Fruit fly (Drosophila melanogaster): ENCODE data around the gene f-cup.

f-cup gene

dm6 chr3R:13716827-13717226 is 16.2 kb upstream of the f-cup start:
- TF ChIP-seq Gug (GFP tag; IDR thresholded peaks at IDR 0.05) = peak; percentile 92
- TF ChIP-seq CG4318 (GFP tag; optimal IDR thresholded peaks at IDR 0.05) = peak; percentile 87
- TF ChIP-seq Sox14 (GFP tag; optimal IDR thresholded peaks at IDR 0.05) = peak; percentile 83
- TF ChIP-seq svp (GFP tag) = peak; percentile 73
- TF ChIP-seq dsx (GFP tag; optimal IDR thresholded peaks at IDR 0.05; ENCODE audit: poor library complexity, severe bottlenecking) = peak; percentile 70
- peak; percentile 84 for TF ChIP-seq CG10631 (GFP tag; optimal IDR thresholded peaks at IDR 0.05)
- TF ChIP-seq Ets21C (GFP tag; optimal IDR thresholded peaks at IDR 0.05) = peak; percentile 45
- TF ChIP-seq ss (GFP tag; optimal IDR thresholded peaks at IDR 0.05) = peak; percentile 90 to 91
- peak; percentile 63 for TF ChIP-seq cyc (GFP tag; optimal IDR thresholded peaks at IDR 0.05)
- TF ChIP-seq CG34406 (GFP tag; optimal IDR thresholded peaks at IDR 0.05) = peak; percentile 51
- TF ChIP-seq CG10669 (GFP tag; optimal IDR thresholded peaks at IDR 0.05) = peak; percentile 70
- peak; percentile 80 for TF ChIP-seq acj6 (GFP tag; optimal IDR thresholded peaks at IDR 0.05)
- peak; percentile 95 for TF ChIP-seq CG8119 (GFP tag; IDR thresholded peaks at IDR 0.05)
- TF ChIP-seq Hr4 (GFP tag; optimal IDR thresholded peaks at IDR 0.05) = peak; percentile 88
- peak; percentile 87 for TF ChIP-seq CG6276 (GFP tag; optimal IDR thresholded peaks at IDR 0.05)
- TF ChIP-seq OdsH (GFP tag; optimal IDR thresholded peaks at IDR 0.05) = peak; percentile 87
- TF ChIP-seq eg (GFP tag; IDR thresholded peaks at IDR 0.05) = peak; percentile 96
- peak; percentile 86 for TF ChIP-seq CG11294 (GFP tag; IDR thresholded peaks at IDR 0.05)
- no peak for TF ChIP-seq fkh (GFP tag; optimal IDR thresholded peaks at IDR 0.05)
- peak; percentile 49 for TF ChIP-seq Sox102F (GFP tag; optimal IDR thresholded peaks at IDR 0.05)
- peak; percentile 64 for TF ChIP-seq Hr38 (GFP tag; optimal IDR thresholded peaks at IDR 0.05)
- peak; percentile 51 for TF ChIP-seq Smox (GFP tag; optimal IDR thresholded peaks at IDR 0.05)
- TF ChIP-seq CG31627 (GFP tag; optimal IDR thresholded peaks at IDR 0.05) = peak; percentile 57
- peak; percentile 99 for TF ChIP-seq Eip78C (GFP tag)
- peak; percentile 68 for TF ChIP-seq CG7368 (GFP tag; optimal IDR thresholded peaks at IDR 0.05)
- peak; percentile 66 for TF ChIP-seq fd59A (GFP tag; optimal IDR thresholded peaks at IDR 0.05)
- peak; percentile 64 for TF ChIP-seq Ets96B (tag; optimal IDR thresholded peaks at IDR 0.05)
- TF ChIP-seq CG1621 (tag; optimal IDR thresholded peaks at IDR 0.05) = peak; percentile 80
- TF ChIP-seq CG11902 (GFP tag; optimal IDR thresholded peaks at IDR 0.05) = peak; percentile 30
- no peak for TF ChIP-seq CG6854 (GFP tag; optimal IDR thresholded peaks at IDR 0.05)
- peak; percentile 67 for TF ChIP-seq Hr39 (GFP tag; optimal IDR thresholded peaks at IDR 0.05)
- peak; percentile 56 for TF ChIP-seq Met (GFP tag; optimal IDR thresholded peaks at IDR 0.05)
- TF ChIP-seq CG16779 (tag; optimal IDR thresholded peaks at IDR 0.05) = peak; percentile 66
- peak; percentile 97 for TF ChIP-seq CG6163 (GFP tag; IDR thresholded peaks at IDR 0.05)
- peak; percentile 82 for TF ChIP-seq net (GFP tag; optimal IDR thresholded peaks at IDR 0.05)
- TF ChIP-seq CG6808 (GFP tag; optimal IDR thresholded peaks at IDR 0.05) = peak; percentile 71
- TF ChIP-seq Eip75B (GFP tag; optimal IDR thresholded peaks at IDR 0.05) = peak; percentile 88
- peak; percentile 81 for TF ChIP-seq CG6792 (GFP tag; optimal IDR thresholded peaks at IDR 0.05)
- TF ChIP-seq vri (GFP tag; optimal IDR thresholded peaks at IDR 0.05) = no peak
- peak; percentile 75 for TF ChIP-seq CG3032 (tag; optimal IDR thresholded peaks at IDR 0.05)
- peak; percentile 73 for TF ChIP-seq lz (GFP tag; optimal IDR thresholded peaks at IDR 0.05)
- peak; percentile 40 for TF ChIP-seq Sox15 (GFP tag; optimal IDR thresholded peaks at IDR 0.05)
- peak; percentile 59 for TF ChIP-seq topi (GFP tag; optimal IDR thresholded peaks at IDR 0.05)
- peak; percentile 4 for TF ChIP-seq fd85E (GFP tag; optimal IDR thresholded peaks at IDR 0.05)
- TF ChIP-seq Blimp-1 (GFP tag; optimal IDR thresholded peaks at IDR 0.05) = no peak
- no peak for TF ChIP-seq Eip93F (GFP tag; optimal IDR thresholded peaks at IDR 0.05)
- peak; percentile 85 for TF ChIP-seq pdm3 (GFP tag; optimal IDR thresholded peaks at IDR 0.05)
- peak; percentile 13 for TF ChIP-seq CG9139 (GFP tag; optimal IDR thresholded peaks at IDR 0.05)
- TF ChIP-seq CG11762 (GFP tag; optimal IDR thresholded peaks at IDR 0.05; ENCODE audit: insufficient read depth) = peak; percentile 64
- peak; percentile 64 to 77 for TF ChIP-seq salr (GFP tag; optimal IDR thresholded peaks at IDR 0.05)
- peak; percentile 93 for TF ChIP-seq CG32006 (GFP tag; optimal IDR thresholded peaks at IDR 0.05)
- TF ChIP-seq Lpt (GFP tag; optimal IDR thresholded peaks at IDR 0.05) = peak; percentile 86
